Worm (Caenorhabditis elegans) whole organism, L3 larva: ENCODE results near the gene spl-3.

Source experiments
- aly-2 ChIP-seq: fragments of 150-350 bp; optimal IDR thresholded peaks from 2 replicates; lab custom pipeline; 2014; ENCODE audit warnings: missing biosample characterization, missing genetic modification characterization
- ceh-82 ChIP-seq: fragments of 150-350 bp; optimal IDR thresholded peaks from 2 replicates; lab custom pipeline; 2014; ENCODE audit warnings: missing biosample characterization, missing genetic modification characterization
- egl-27 ChIP-seq: sonication (generic microtip); optimal IDR thresholded peaks from 4 replicates; lab custom pipeline; 2017; ENCODE audit warnings: missing biosample characterization, missing genetic modification reagents, missing genetic modification characterization
- elt-1 ChIP-seq: fragments of 150-350 bp; optimal IDR thresholded peaks from 2 replicates; lab custom pipeline; 2014; ENCODE audit warnings: missing biosample characterization, missing genetic modification characterization
- fos-1 ChIP-seq: fragments of 150-350 bp; optimal IDR thresholded peaks from 2 replicates; lab custom pipeline; 2014; ENCODE audit warnings: missing biosample characterization, missing genetic modification characterization
- nhr-11 ChIP-seq: fragments of 150-350 bp; optimal IDR thresholded peaks from 2 replicates; lab custom pipeline; 2014; ENCODE audit warnings: missing biosample characterization, missing genetic modification characterization
- pqm-1 ChIP-seq: fragments of 150-350 bp; optimal IDR thresholded peaks from 2 replicates; lab custom pipeline; 2017; ENCODE audit warnings: missing biosample characterization, missing genetic modification characterization, inconsistent platforms
- tbx-2 ChIP-seq: sonication (generic microtip); optimal IDR thresholded peaks from 2 replicates; lab custom pipeline; 2016; ENCODE audit warnings: mild to moderate bottlenecking, missing genetic modification characterization, missing compliant biosample characterization
- unc-39 ChIP-seq: sonication (generic microtip); optimal IDR thresholded peaks from 4 replicates; lab custom pipeline; 2017; ENCODE audit warnings: missing biosample characterization, missing genetic modification characterization

ce11 chrIV:1243295-1243694 is 50.4 kb downstream of the spl-3 start, which contains the start of gene F38A1.15:
- TF ChIP-seq nhr-11 (tag; lab: Kevin White, UChicago): no peak
- TF ChIP-seq aly-2 (tag; lab: Kevin White, UChicago): no peak
- no peak for TF ChIP-seq unc-39 (tag; lab: Kevin White, UChicago)
- TF ChIP-seq elt-1 (tag; lab: Kevin White, UChicago): no peak
- no peak for TF ChIP-seq pqm-1
- TF ChIP-seq egl-27 (tag; lab: Kevin White, UChicago): no peak
- TF ChIP-seq tbx-2 (tag; lab: Kevin White, UChicago): no peak
- no peak for TF ChIP-seq ceh-82
- no peak for TF ChIP-seq fos-1 (tag; lab: Kevin White, UChicago)
